Fruit fly (Drosophila melanogaster): ENCODE measurements around the gene Nepl15.

Gene Nepl15

DNA sequence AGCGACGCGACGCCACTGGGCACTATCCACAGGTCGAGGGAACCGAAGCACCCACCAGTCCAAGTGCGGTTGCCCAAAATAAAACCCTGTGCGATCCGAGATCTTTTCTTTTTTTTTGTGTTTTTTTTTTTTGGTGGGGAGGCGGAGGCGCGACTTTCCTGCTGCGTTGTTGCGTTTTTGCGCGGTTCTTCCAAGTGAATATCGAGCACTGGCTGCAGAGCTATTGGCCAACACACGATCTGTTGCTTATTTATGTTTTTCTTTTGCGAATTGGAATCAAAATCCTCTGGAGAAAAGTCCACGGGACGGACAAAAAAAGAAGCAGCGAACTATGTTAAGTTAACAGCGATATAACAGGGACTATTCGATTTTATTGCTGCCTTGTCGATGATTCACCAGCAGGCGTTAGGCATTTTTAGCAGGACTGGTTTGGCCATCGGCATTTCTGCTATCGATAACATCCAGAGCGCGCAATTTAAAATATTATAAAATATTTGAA lies 45.1 kb downstream of the Nepl15 start, which contains the start of gene wge (continued):
- no peak for TF ChIP-seq otp (GFP tag; IDR thresholded peaks at IDR 0.05)
- no peak for TF ChIP-seq CG12744 (GFP tag; optimal IDR thresholded peaks at IDR 0.05)
- no peak for TF ChIP-seq Sry-β (GFP tag; optimal IDR thresholded peaks at IDR 0.05)
- peak; percentile 68 for TF ChIP-seq BEAF-32 (GFP tag; optimal IDR thresholded peaks at IDR 0.05)
- TF ChIP-seq Eip74EF (GFP tag; optimal IDR thresholded peaks at IDR 0.05): no peak
- TF ChIP-seq slbo (GFP tag; IDR thresholded peaks at IDR 0.05): no peak
- TF ChIP-seq corto (GFP tag; optimal IDR thresholded peaks at IDR 0.05): no peak
- no peak for TF ChIP-seq Nf-YB (GFP tag; optimal IDR thresholded peaks at IDR 0.05)
- peak; percentile 69 for TF ChIP-seq sd (tag; optimal IDR thresholded peaks at IDR 0.05)
- no peak for TF ChIP-seq Gug (GFP tag; IDR thresholded peaks at IDR 0.05)
- TF ChIP-seq chn (GFP tag; optimal IDR thresholded peaks at IDR 0.05): no peak
- TF ChIP-seq HLH54F (GFP tag; optimal IDR thresholded peaks at IDR 0.05): no peak
- no peak for TF ChIP-seq CG18619 (GFP tag; optimal IDR thresholded peaks at IDR 0.05)
- TF ChIP-seq CG1233 (GFP tag; optimal IDR thresholded peaks at IDR 0.05): no peak
- peak; percentile 63; the same call in 2 of the 3 replicates for TF ChIP-seq HLH4C (GFP tag; IDR thresholded peaks at IDR 0.05; ENCODE audit: partially characterized antibody)
- peak; percentile 76 for TF ChIP-seq Bgb (GFP tag; IDR thresholded peaks at IDR 0.05; ENCODE audit: partially characterized antibody)
- TF ChIP-seq vnd (GFP tag; IDR thresholded peaks at IDR 0.05; ENCODE audit: partially characterized antibody): peak; percentile 38; the same call in 1 of the 3 replicates
- peak; percentile 71; the same call in 1 of the 4 replicates for TF ChIP-seq chinmo (GFP tag; IDR thresholded peaks at IDR 0.05; ENCODE audit: partially characterized antibody)
- no peak for TF ChIP-seq Abd-B (GFP tag; optimal IDR thresholded peaks at IDR 0.05)
- TF ChIP-seq CG32772 (GFP tag; IDR thresholded peaks at IDR 0.05): peak; percentile 60
- TF ChIP-seq Drgx (GFP tag; IDR thresholded peaks at IDR 0.05): peak; percentile 40; the same call in 1 of the 2 replicates
- peak; percentile 67; the same call in 2 of the 3 replicates for TF ChIP-seq hb (GFP tag; IDR thresholded peaks at IDR 0.05; ENCODE audit: partially characterized antibody)
- peak; percentile 65 for TF ChIP-seq CG9797 (GFP tag; optimal IDR thresholded peaks at IDR 0.05)
- TF ChIP-seq Fer2 (tag; optimal IDR thresholded peaks at IDR 0.05): no peak
- peak; percentile 9 for TF ChIP-seq gsb-n (tag; optimal IDR thresholded peaks at IDR 0.05)
- no peak for TF ChIP-seq CG11695 (GFP tag; IDR thresholded peaks at IDR 0.05)
- peak; percentile 25 for TF ChIP-seq CG17829 (tag; optimal IDR thresholded peaks at IDR 0.05)

- TF ChIP-seq CG2202 (tag; optimal IDR thresholded peaks at IDR 0.05): no peak
- no peak for TF ChIP-seq CG11093 (GFP tag; IDR thresholded peaks at IDR 0.05)
- peak; percentile 12 for TF ChIP-seq CG6813 (GFP tag; optimal IDR thresholded peaks at IDR 0.05)
- peak; percentile 32 for TF ChIP-seq dmrt11E (tag; optimal IDR thresholded peaks at IDR 0.05)
- TF ChIP-seq Hr3 (GFP tag; optimal IDR thresholded peaks at IDR 0.05): peak; percentile 6
- peak; percentile 12 for TF ChIP-seq Hsf (GFP tag; optimal IDR thresholded peaks at IDR 0.05)
- TF ChIP-seq onecut (GFP tag; IDR thresholded peaks at IDR 0.05): no peak
- no peak for TF ChIP-seq aop (GFP tag; IDR thresholded peaks at IDR 0.05)
- no peak for TF ChIP-seq mirr (GFP tag; optimal IDR thresholded peaks at IDR 0.05)
- 0 out of 2 replicates have a peak, but pooled peaks have one; percentile 18 for TF ChIP-seq slbo (GFP tag; IDR thresholded peaks at IDR 0.05)
- TF ChIP-seq phol (tag; optimal IDR thresholded peaks at IDR 0.05): peak; percentile 50
- no peak for TF ChIP-seq Med (GFP tag)
- TF ChIP-seq CG17385 (GFP tag; optimal IDR thresholded peaks at IDR 0.05): no peak
- no peak for TF ChIP-seq CG32772 (GFP tag; IDR thresholded peaks at IDR 0.05)
- peak; percentile 61 for TF ChIP-seq nmo (GFP tag; optimal IDR thresholded peaks at IDR 0.05)
- TF ChIP-seq al (GFP tag; IDR thresholded peaks at IDR 0.05): no peak
- TF ChIP-seq vvl (GFP tag; IDR thresholded peaks at IDR 0.05): 0 out of 2 replicates have a peak, but pooled peaks have one; percentile 23
- TF ChIP-seq Oli (tag; optimal IDR thresholded peaks at IDR 0.05): peak; percentile 44
- peak; percentile 72 for TF ChIP-seq zf30C (GFP tag; optimal IDR thresholded peaks at IDR 0.05)
- TF ChIP-seq prd (optimal IDR thresholded peaks at IDR 0.05): no peak
- 0 out of 3 replicates have a peak, but pooled peaks have one; percentile 23 for TF ChIP-seq prd (GFP tag; IDR thresholded peaks at IDR 0.05)
- TF ChIP-seq pnt (GFP tag; optimal IDR thresholded peaks at IDR 0.05): peak; percentile 27
- no peak for TF ChIP-seq Ets65A (GFP tag)
- TF ChIP-seq grau (tag; optimal IDR thresholded peaks at IDR 0.05): peak; percentile 33
- no peak for TF ChIP-seq maf-S (GFP tag; optimal IDR thresholded peaks at IDR 0.05)
Observed at dm6 chr3R:22719607-22719949, 46.4 kb downstream of the Nepl15 start.
